Fruit fly (Drosophila melanogaster) whole organism: ENCODE measurements around the gene CG18581.

Experiments
- CG8478 ChIP-seq: fragments of >200 bp; optimal IDR thresholded peaks from 2 replicates; lab custom pipeline; 2018; ENCODE audit warnings: inconsistent platforms
- pan ChIP-seq: fragments of >200 bp; optimal IDR thresholded peaks from 2 replicates; lab custom pipeline; 2017
- usp ChIP-seq: fragments of >200 bp; optimal IDR thresholded peaks from 2 replicates; lab custom pipeline; 2017; ENCODE audit warnings: missing biosample characterization, missing genetic modification characterization, mixed read lengths

dm6 chr3L:15023192-15023591 lies 26.8 kb downstream of the CG18581 start, which contains the start of gene CG32148:
- TF ChIP-seq CG8478 (lab: Kevin White, UChicago) (no peak), usp (GFP tag; lab: Kevin White, UChicago) (no peak), pan (lab: Kevin White, UChicago) (no peak)
